Fruit fly (Drosophila melanogaster) S2 (cell line): ENCODE data around the gene CG31909.
A peak's percentile ranks its signal among the peaks of the same experiment; 100 is the strongest.

Experiments
- CG8478 ChIP-seq: fragments of >200 bp; optimal IDR thresholded peaks from 2 replicates; lab custom pipeline; 2018
- CTCF ChIP-seq, 2 experiments: fragments of >200 bp; optimal IDR thresholded peaks; 2 replicates each; lab custom pipeline; 2018

The CG31909 gene

DNA sequence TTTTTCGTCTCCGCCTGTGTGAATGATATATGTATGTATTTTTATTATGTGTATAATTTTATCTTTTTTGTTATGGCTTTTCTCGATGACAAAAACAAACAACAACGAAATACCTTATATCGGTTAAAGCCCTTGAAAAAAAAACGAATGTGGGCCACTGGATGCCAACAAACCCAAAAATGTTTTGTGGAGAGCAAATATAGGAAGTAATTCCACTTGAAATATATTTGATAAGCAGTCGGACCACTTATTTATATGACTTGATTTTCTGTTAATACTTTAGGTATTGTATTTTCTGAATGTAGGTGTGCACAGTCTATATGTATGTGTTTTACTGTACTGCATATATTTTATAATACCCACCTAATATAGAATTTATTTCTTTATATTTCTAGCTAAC, 16.3 kb upstream of the CG31909 start:
- TF ChIP-seq CTCF (optimal IDR thresholded peaks at IDR 0.05; lab: Kevin White, UChicago), result no peak
- TF ChIP-seq CG8478 (lab: Kevin White, UChicago), result no peak

dm6 chr2L:7241499-7241898, 15.8 kb upstream of the CG31909 start:
- TF ChIP-seq CTCF (optimal IDR thresholded peaks at IDR 0.05; lab: Kevin White, UChicago) (no peak), CG8478 (lab: Kevin White, UChicago) (no peak)

DNA sequence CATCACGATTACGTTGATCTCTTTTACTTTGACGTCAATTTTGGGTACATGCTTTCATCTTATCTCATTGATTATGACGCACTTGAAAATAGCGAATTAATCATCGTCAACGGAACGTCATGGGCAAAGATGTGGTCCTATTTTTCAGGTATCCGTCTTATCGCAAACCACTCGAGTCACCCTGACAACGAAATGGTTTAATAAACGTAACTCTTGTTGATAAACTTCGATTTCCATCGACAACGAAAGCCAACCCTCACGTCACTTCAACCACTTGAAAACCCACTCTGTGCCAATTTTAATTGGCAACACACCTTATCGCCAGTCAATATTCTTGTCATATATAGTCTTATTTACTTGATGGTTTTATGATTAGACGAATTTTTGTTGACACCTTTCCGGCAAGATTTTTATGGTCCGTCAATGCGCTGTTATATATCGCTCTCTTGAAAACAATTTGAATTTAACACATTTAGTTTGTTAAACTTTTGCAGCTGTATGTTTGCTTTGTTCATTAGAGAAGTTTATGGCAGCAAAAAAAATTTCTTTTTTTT, 15.0 kb upstream of the CG31909 start:
- no peak for TF ChIP-seq CTCF (optimal IDR thresholded peaks at IDR 0.05; lab: Kevin White, UChicago)
- TF ChIP-seq CG8478 (lab: Kevin White, UChicago), result no peak

dm6 chr2L:7248114-7248513, 9.2 kb upstream of the CG31909 start:
- TF ChIP-seq CG8478 (lab: Kevin White, UChicago) (no peak), CTCF (optimal IDR thresholded peaks at IDR 0.05; lab: Kevin White, UChicago) (no peak)

DNA sequence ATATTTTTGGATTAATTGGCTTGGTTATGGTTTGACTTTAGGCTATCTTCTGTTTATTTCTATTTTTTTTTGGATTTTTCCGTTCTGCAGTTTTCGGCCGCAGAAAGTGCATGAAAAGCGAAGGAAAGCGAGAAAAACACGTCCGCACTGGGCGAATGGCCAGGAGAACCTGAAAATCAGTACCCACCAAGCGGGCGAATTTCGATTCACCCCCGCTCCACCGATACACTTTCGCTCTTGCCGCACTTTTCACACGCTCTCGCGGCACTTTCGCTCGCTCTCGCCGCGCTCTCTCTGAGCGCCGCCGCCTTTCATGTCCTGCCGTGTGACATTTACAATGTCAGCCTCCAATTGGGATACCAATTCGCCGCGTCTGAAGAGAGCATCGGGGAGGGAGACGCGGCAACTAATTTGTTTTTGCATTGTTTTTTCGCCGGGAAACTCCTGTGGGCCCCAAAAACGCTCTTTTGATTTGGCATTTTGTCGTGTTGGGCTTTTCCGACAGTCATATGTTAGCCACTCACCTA, 8.0 kb upstream of the CG31909 start, which contains the start of gene Ndae1:
Ndae1 (minus strand) TSS at position 51 of the 527 bp plus-strand sequence.
- TF ChIP-seq CG8478 (lab: Kevin White, UChicago) (no peak), CTCF (optimal IDR thresholded peaks at IDR 0.05; lab: Kevin White, UChicago) (no peak)

DNA sequence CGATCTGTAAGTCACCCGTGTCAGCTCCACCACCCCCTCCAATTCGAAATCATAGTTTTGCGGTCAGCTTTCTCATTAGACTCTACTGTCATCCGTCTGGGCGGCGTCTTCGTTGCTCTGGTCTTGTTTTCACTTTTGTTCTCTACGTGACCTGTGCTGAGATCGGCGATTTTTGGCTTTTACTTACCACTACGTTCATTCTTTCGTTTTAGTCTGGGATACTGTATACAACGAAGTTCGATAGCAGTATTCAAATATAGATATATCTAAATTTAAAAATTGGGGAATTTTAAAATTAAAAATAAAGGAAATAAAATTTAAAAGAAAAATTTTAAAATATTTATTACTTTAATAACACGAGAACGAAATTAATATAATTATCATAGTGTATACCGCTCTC, 4.4 kb upstream of the CG31909 start, which contains the start of gene CG13786:
CG13786 (minus strand) TSS at position 101 of the 400 bp plus-strand sequence.
- no peak for TF ChIP-seq CTCF (optimal IDR thresholded peaks at IDR 0.05; lab: Kevin White, UChicago)
- TF ChIP-seq CG8478 (lab: Kevin White, UChicago), result no peak

DNA sequence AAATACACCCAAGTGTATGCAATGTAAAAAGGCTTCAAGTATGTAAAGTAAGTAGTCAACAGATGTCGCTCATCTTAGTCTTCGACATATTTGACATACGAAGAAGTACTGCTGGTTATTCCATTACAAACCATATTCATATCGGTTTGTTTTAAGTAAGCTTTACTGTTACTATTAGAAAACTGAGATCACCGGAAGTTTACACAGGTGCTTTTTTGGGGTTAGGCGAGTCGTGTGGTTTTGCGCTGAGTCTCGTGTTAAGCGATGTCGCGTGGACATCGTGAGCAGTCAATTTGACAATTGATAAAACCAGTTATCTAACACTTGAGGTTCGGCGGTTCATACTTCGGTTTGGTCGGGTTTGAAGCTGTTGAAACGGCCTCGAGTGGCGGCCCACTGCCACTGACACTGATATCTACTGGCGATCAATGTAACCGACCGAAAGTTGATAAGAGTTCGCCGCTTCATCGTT, 2.6 kb upstream of the CG31909 start:
- no peak for TF ChIP-seq CG8478 (lab: Kevin White, UChicago)
- peak; percentile 64 to 69 for TF ChIP-seq CTCF (optimal IDR thresholded peaks at IDR 0.05; lab: Kevin White, UChicago)

DNA sequence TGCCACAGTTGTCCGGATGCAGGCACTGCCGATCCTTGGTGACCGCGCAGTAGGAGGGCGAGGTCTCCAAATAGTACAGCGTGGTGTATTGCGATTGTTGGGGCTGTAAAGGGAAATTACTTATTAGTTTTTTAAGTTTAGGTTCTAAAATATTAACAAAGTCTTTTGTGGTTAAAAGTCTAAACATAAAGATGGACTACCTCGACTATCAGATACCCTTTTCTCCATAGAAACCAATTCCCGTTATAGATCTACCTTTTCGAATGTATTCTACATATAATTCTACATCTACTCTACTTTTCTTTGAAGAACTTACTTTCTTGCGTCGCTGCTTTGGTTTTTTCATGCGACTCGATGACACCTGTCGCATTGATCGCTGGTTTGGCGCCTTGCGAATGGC, 1.2 kb upstream of the CG31909 start:
- TF ChIP-seq CTCF (optimal IDR thresholded peaks at IDR 0.05; lab: Kevin White, UChicago) (peak in 1 of 2 experiments; percentile 19), CG8478 (lab: Kevin White, UChicago) (no peak)

- TF ChIP-seq CTCF (optimal IDR thresholded peaks at IDR 0.05; lab: Kevin White, UChicago) (peak; percentile 90 to 97), CG8478 (lab: Kevin White, UChicago) (no peak)
These were observed 793 bp downstream of the CG31909 start for dm6 chr2L:7258105-7258504.

DNA sequence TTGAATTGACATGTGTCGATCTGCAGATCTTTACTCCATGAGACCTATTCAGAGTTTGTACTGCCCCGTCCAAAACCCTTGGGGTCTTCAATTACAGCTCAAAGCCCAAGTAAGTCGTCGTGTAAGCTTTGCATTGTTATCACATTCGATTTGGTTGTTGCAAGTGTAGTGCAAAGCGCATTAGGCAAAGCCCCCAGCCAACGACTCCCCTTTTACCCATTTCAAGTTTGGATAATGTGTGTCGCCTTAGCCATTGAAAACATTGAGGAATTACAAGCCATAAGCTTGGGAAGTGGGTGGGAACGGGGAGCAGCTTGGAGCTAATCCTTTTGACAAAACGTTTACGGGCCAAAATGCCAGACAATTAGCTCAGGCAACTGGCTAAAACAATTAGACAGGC, 2.2 kb downstream of the CG31909 start:
- TF ChIP-seq CG8478 (lab: Kevin White, UChicago) (no peak), CTCF (optimal IDR thresholded peaks at IDR 0.05; lab: Kevin White, UChicago) (no peak)

- TF ChIP-seq CG8478 (lab: Kevin White, UChicago) (no peak), CTCF (optimal IDR thresholded peaks at IDR 0.05; lab: Kevin White, UChicago) (no peak)
These were observed 2.9 kb downstream of the CG31909 start for dm6 chr2L:7260251-7260650.

DNA sequence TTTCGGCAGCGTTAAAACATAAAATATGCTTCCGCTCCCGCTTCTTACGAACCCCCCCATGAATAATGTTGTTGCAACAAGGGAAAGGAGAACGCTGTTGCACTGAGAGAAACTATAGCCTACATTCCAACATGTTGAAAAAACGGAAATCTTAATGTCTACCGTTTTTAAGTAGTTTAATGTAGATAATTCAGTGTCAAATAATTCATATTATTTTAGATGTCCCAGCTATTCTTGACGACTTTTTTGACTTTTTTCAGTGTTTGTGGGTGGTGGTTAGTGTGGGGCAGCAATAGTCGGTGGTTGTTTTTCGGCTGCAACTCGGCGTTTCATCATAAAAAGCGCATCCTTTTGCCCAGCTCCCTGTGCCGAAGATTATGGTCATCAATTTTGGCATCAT, 4.7 kb downstream of the CG31909 start:
- TF ChIP-seq CTCF (optimal IDR thresholded peaks at IDR 0.05; lab: Kevin White, UChicago) (no peak), CG8478 (lab: Kevin White, UChicago) (no peak)

- TF ChIP-seq CTCF (optimal IDR thresholded peaks at IDR 0.05; lab: Kevin White, UChicago), result no peak
- no peak for TF ChIP-seq CG8478 (lab: Kevin White, UChicago)
These were observed 5.3 kb downstream of the CG31909 start for dm6 chr2L:7262580-7262979.

DNA sequence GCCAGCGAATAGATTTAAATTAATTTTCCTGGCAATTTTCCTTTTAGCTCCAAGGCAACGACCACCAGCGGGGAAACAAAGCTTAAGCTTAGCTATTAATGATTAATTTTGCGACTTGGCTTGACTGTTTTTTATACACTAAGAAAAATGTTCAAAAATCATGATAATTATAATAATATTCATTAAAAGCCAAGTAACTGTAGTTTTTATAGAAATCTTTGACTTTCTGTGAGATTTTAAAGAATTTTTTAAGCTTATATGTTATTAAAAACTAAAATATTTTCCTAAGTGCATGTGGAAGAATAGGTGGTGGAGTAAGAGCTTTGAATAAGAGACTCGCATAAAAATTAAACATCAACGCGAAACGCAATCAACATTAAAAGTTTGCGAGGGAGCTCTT, 7.1 kb downstream of the CG31909 start:
- TF ChIP-seq CG8478 (lab: Kevin White, UChicago) (no peak), CTCF (optimal IDR thresholded peaks at IDR 0.05; lab: Kevin White, UChicago) (no peak)

DNA sequence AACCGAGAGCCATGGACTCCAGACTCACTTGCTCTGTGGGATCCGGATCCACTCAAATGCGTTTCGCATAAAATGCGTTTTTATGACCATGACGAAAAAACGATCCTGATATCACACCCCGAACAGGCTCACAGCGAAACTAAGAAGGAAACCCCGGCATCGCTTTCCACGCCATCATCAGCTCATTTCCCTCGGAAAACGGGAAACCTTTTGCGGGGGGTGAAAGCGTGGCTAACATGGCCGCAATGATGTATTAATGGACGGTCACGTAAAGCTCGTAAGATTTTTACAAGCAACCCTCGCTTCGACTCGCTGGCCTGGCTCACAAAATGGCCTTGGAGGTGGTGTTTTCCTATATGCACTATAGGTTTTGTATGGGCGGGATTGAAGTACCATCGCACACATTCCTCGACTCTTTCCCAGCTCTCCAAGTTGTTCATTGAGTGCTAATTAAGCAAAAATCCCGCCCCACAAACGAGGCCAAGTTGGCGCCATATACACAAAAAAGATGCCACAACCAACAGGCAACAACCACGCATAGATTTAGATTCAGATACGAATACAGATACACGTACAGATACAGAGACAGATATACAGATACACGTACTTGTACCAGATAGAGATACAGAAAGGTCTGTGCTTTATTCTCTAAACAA, 7.7 kb downstream of the CG31909 start:
- TF ChIP-seq CG8478 (lab: Kevin White, UChicago), result no peak
